Fruit fly (Drosophila melanogaster): ENCODE results near the gene Sem1.

- TF ChIP-seq Clk (GFP tag; optimal IDR thresholded peaks at IDR 0.05) = no peak
- no peak for TF ChIP-seq tj (GFP tag; optimal IDR thresholded peaks at IDR 0.05)
- no peak for TF ChIP-seq CG7101 (tag; optimal IDR thresholded peaks at IDR 0.05)
- no peak for TF ChIP-seq CG1620 (GFP tag; optimal IDR thresholded peaks at IDR 0.05)
- TF ChIP-seq kay (GFP tag; ENCODE audit: borderline replicate concordance) = no peak
Observed at dm6 chr2L:7081307-7081706, 17.5 kb downstream of the Sem1 start.

Data from whole organism, adult.